Worm (Caenorhabditis elegans) whole organism, L4 larva: ENCODE measurements around the gene taf-7.2.

ENCODE experiments used
- F37D6.2 ChIP-seq: sonication (generic microtip); optimal IDR thresholded peaks from 2 replicates; lab custom pipeline; 2016; ENCODE audit warnings: mild to moderate bottlenecking, missing genetic modification characterization, missing compliant biosample characterization
- aha-1 ChIP-seq: fragments of 150-350 bp; peaks from one replicate; lab custom pipeline; 2014; ENCODE audit warnings: missing biosample characterization, missing genetic modification characterization
- ceh-82 ChIP-seq: sonication (generic microtip); optimal IDR thresholded peaks from 2 replicates; lab custom pipeline; 2017; ENCODE audit warnings: missing biosample characterization, missing genetic modification characterization
- daf-16 ChIP-seq, 3 experiments: sonication (generic microtip); optimal IDR thresholded peaks; 2 replicates each; lab custom pipeline; 2016 to 2017; ENCODE audit warnings: missing genetic modification characterization in 3 of 3, missing genetic modification reagents in 3 of 3, mild to moderate bottlenecking in 2 of 3, missing compliant biosample characterization in 2 of 3, missing biosample characterization in 1 of 3, moderate library complexity in 1 of 3
- dmd-6 ChIP-seq: fragments of 200-800 bp; sonication (Bioruptor generic); IDR thresholded peaks from 2 replicates; pipeline ENCODE4 v1.3.6; 2022; ENCODE audit warnings: missing genetic modification reagents, missing genetic modification characterization, missing compliant biosample characterization
- dmd-9 ChIP-seq: fragments of 200-800 bp; sonication (Bioruptor generic); IDR thresholded peaks from 2 replicates; pipeline ENCODE4 v1.3.6; 2022; ENCODE audit warnings: missing genetic modification reagents, missing genetic modification characterization, missing compliant biosample characterization
- dpl-1 ChIP-seq: fragments of 150-350 bp; optimal IDR thresholded peaks from 2 replicates; lab custom pipeline; 2014; ENCODE audit warnings: missing biosample characterization, missing genetic modification reagents, missing genetic modification characterization
- dve-1 ChIP-seq: sonication (generic microtip); optimal IDR thresholded peaks from 2 replicates; lab custom pipeline; 2017; ENCODE audit warnings: antibody characterized with exemption, mild to moderate bottlenecking, missing genetic modification characterization, missing compliant biosample characterization; ENCODE audit not compliant: insufficient read depth
- fos-1 ChIP-seq: fragments of 150-350 bp; optimal IDR thresholded peaks from 2 replicates; lab custom pipeline; 2014; ENCODE audit warnings: missing biosample characterization, missing genetic modification characterization
- gei-8 ChIP-seq: fragments of 200-800 bp; sonication (Bioruptor generic); optimal IDR thresholded peaks from 2 replicates; lab custom pipeline; 2018; ENCODE audit warnings: mild to moderate bottlenecking, missing genetic modification characterization, missing compliant biosample characterization
- hlh-11 ChIP-seq: fragments of 200-800 bp; sonication (Bioruptor generic); optimal IDR thresholded peaks from 2 replicates; lab custom pipeline; 2018; ENCODE audit warnings: mild to moderate bottlenecking, missing genetic modification characterization, missing compliant biosample characterization
- hlh-30 ChIP-seq: sonication (generic microtip); optimal IDR thresholded peaks from 2 replicates; lab custom pipeline; 2017; ENCODE audit warnings: antibody characterized with exemption, mild to moderate bottlenecking, missing genetic modification characterization, missing compliant biosample characterization; ENCODE audit not compliant: insufficient read depth
- hmg-1.1 ChIP-seq: fragments of 200-800 bp; sonication (Bioruptor generic); IDR thresholded peaks from 2 replicates; pipeline ENCODE4 v1.3.6; 2022; ENCODE audit warnings: missing genetic modification reagents, missing genetic modification characterization, missing compliant biosample characterization
- lin-1 ChIP-seq: fragments of 200-800 bp; sonication (Bioruptor generic); IDR thresholded peaks from 2 replicates; pipeline ENCODE4 v1.3.6; 2022; ENCODE audit warnings: missing genetic modification reagents, missing genetic modification characterization, missing compliant biosample characterization
- lin-38 ChIP-seq: fragments of 200-800 bp; sonication (Bioruptor generic); IDR thresholded peaks from 2 replicates; pipeline ENCODE4 v1.3.6; 2022; ENCODE audit warnings: missing genetic modification reagents, missing genetic modification characterization, missing compliant biosample characterization
- lir-3 ChIP-seq: sonication (generic microtip); optimal IDR thresholded peaks from 2 replicates; lab custom pipeline; 2016; ENCODE audit warnings: mild to moderate bottlenecking, missing genetic modification characterization, missing compliant biosample characterization
- madf-5 ChIP-seq, 2 experiments: fragments of 200-800 bp; sonication (Bioruptor generic); IDR thresholded peaks; 2 replicates each; pipeline ENCODE4 v1.3.6; 2022; ENCODE audit warnings: missing compliant biosample characterization in 2 of 2, missing genetic modification characterization in 2 of 2
- mdl-1 ChIP-seq, 2 experiments: fragments of 150-350 bp in 1 of 2; sonication (generic microtip) in 1 of 2; optimal IDR thresholded peaks; 2 replicates each; lab custom pipeline; 2014 to 2017; ENCODE audit warnings: missing biosample characterization in 2 of 2, missing genetic modification characterization in 2 of 2
- mes-2 ChIP-seq: sonication (generic microtip); optimal IDR thresholded peaks from 2 replicates; lab custom pipeline; 2016; ENCODE audit warnings: missing genotype, mild to moderate bottlenecking, missing genetic modification characterization, missing compliant biosample characterization; ENCODE audit not compliant: poor library complexity, severe bottlenecking
- mxl-3 ChIP-seq: fragments of 200-800 bp; sonication (Bioruptor generic); optimal IDR thresholded peaks from 2 replicates; lab custom pipeline; 2018; ENCODE audit warnings: mild to moderate bottlenecking, missing genetic modification characterization, missing compliant biosample characterization
- nhr-102 ChIP-seq: sonication (generic microtip); optimal IDR thresholded peaks from 2 replicates; lab custom pipeline; 2016; ENCODE audit warnings: mild to moderate bottlenecking, missing genetic modification characterization, moderate library complexity, missing compliant biosample characterization
- nhr-28 ChIP-seq: fragments of 150-350 bp; optimal IDR thresholded peaks from 2 replicates; lab custom pipeline; 2014; ENCODE audit warnings: missing biosample characterization, missing genetic modification characterization
- nhr-48 ChIP-seq: sonication (generic microtip); optimal IDR thresholded peaks from 2 replicates; lab custom pipeline; 2016; ENCODE audit warnings: mild to moderate bottlenecking, missing genetic modification characterization, missing compliant biosample characterization
- nhr-76 ChIP-seq: fragments of 150-350 bp; optimal IDR thresholded peaks from 2 replicates; lab custom pipeline; 2014; ENCODE audit warnings: missing biosample characterization, missing genetic modification characterization
- pha-4 ChIP-seq, 2 experiments: fragments of 150-350 bp in 1 of 2; fragments of 200-800 bp in 1 of 2; sonication (Bioruptor generic) in 1 of 2; IDR thresholded peaks in 1 of 2; optimal IDR thresholded peaks in 1 of 2; 2 replicates each; pipeline versions ENCODE4 v1.3.6 to Lab custom; 2014 to 2022; ENCODE audit warnings: missing genetic modification characterization in 2 of 2, missing genetic modification reagents in 2 of 2, missing biosample characterization in 1 of 2, missing compliant biosample characterization in 1 of 2
- php-3 ChIP-seq: fragments of 200-800 bp; sonication (Bioruptor generic); IDR thresholded peaks from 2 replicates; pipeline ENCODE4 v1.3.6; 2022; ENCODE audit warnings: missing genetic modification reagents, missing genetic modification characterization, missing compliant biosample characterization
- skn-1 ChIP-seq: fragments of 150-350 bp; optimal IDR thresholded peaks from 2 replicates; lab custom pipeline; 2014; ENCODE audit warnings: missing biosample characterization, missing genetic modification characterization
- snpc-4 ChIP-seq: fragments of 150-350 bp; optimal IDR thresholded peaks from 2 replicates; lab custom pipeline; 2014; ENCODE audit warnings: missing biosample characterization, missing genetic modification characterization
- spr-1 ChIP-seq: sonication (generic microtip); optimal IDR thresholded peaks from 2 replicates; lab custom pipeline; 2016; ENCODE audit warnings: mild to moderate bottlenecking, missing genetic modification characterization, missing compliant biosample characterization
- tra-1 ChIP-seq: fragments of 200-800 bp; sonication (Bioruptor generic); IDR thresholded peaks from 2 replicates; pipeline ENCODE4 v1.3.6; 2022; ENCODE audit warnings: missing genetic modification reagents, missing genetic modification characterization, missing compliant biosample characterization
- zfp-3 ChIP-seq: fragments of 200-800 bp; sonication (Bioruptor generic); conservative IDR thresholded peaks from 2 replicates; pipeline ENCODE4 v1.3.6; 2022; ENCODE audit warnings: missing genetic modification reagents, missing genetic modification characterization, missing compliant biosample characterization

The taf-7.2 gene

ce11 chrIII:12668821-12669220 is 4.4 kb downstream of the taf-7.2 start:
- no peak for TF ChIP-seq F37D6.2 (tag; lab: Kevin White, UChicago)
- TF ChIP-seq dpl-1 (GFP tag; lab: Kevin White, UChicago), result no peak
- peak in 1 of 2 experiments; percentile 7 for TF ChIP-seq mdl-1 (tag; optimal IDR thresholded peaks at IDR 0.05; lab: Kevin White, UChicago)
- no peak for TF ChIP-seq aha-1 (tag; lab: Kevin White, UChicago)
- TF ChIP-seq spr-1 (tag; lab: Kevin White, UChicago), result no peak
- TF ChIP-seq dmd-6, result peak; percentile 55
- no peak for TF ChIP-seq lin-1 (GFP tag; lab: Robert Waterston, UW)
- TF ChIP-seq mxl-3 (GFP tag; lab: Kevin White, UChicago), result no peak
- TF ChIP-seq daf-16 (GFP tag; optimal IDR thresholded peaks at IDR 0.05; lab: Kevin White, UChicago), result no peak
- TF ChIP-seq daf-16 (tag; optimal IDR thresholded peaks at IDR 0.05; lab: Kevin White, UChicago), result peak; percentile 56
- TF ChIP-seq, all 104 proteins: peak for 3

ce11 chrIII:12665500-12665907 is 7.7 kb downstream of the taf-7.2 start:
- TF ChIP-seq hlh-30 (peak; percentile 61), mxl-3 (GFP tag; lab: Kevin White, UChicago) (peak; percentile 89), mes-2 (peak; percentile 20), dmd-6 (peak; percentile 19; the same call in 1 of the 2 replicates), lin-38 (GFP tag; lab: Robert Waterston, UW) (peak; percentile 78), hmg-1.1 (GFP tag; lab: Robert Waterston, UW) (peak; percentile 63), hlh-11 (tag; lab: Kevin White, UChicago) (peak; percentile 44), nhr-28 (tag; lab: Kevin White, UChicago) (peak; percentile 25), aha-1 (tag; lab: Kevin White, UChicago) (peak; percentile 66)
- TF ChIP-seq, all 104 proteins: peak for 9; not testable (repeated sequence) for 95

- TF ChIP-seq ceh-82 (tag; lab: Kevin White, UChicago) (no peak), aha-1 (tag; lab: Kevin White, UChicago) (peak; percentile 38)
Observed at ce11 chrIII:12662186-12662585, 11.0 kb downstream of the taf-7.2 start, which contains the start of gene tpst-1. TSS of gene tpst-1 (minus strand) at chrIII:12662286.

- TF ChIP-seq pha-4 (GFP tag; IDR thresholded peaks at IDR 0.05; lab: Robert Waterston, UW) (peak; percentile 10; the same call in 1 of the 2 replicates), pha-4 (tag; optimal IDR thresholded peaks at IDR 0.05; lab: Kevin White, UChicago) (no peak), zfp-3 (GFP tag; lab: Robert Waterston, UW) (peak; percentile 56; the same call in 1 of the 2 replicates), tra-1 (peak; percentile 87), nhr-76 (no peak), fos-1 (tag; lab: Kevin White, UChicago) (no peak), hlh-11 (tag; lab: Kevin White, UChicago) (peak; percentile 30), nhr-48 (tag; lab: Kevin White, UChicago) (peak; percentile 21), dmd-6 (peak; percentile 93), dve-1 (tag; lab: Kevin White, UChicago) (peak; percentile 22), skn-1 (no peak), php-3 (GFP tag; lab: Robert Waterston, UW) (peak; percentile 77), daf-16 (GFP tag; optimal IDR thresholded peaks at IDR 0.05; lab: Kevin White, UChicago) (peak in 1 of 2 experiments; percentile 76), daf-16 (tag; optimal IDR thresholded peaks at IDR 0.05; lab: Kevin White, UChicago) (peak; percentile 3), nhr-102 (peak; percentile 62)
Observed at ce11 chrIII:12658649-12659048, 14.6 kb downstream of the taf-7.2 start.

DNA sequence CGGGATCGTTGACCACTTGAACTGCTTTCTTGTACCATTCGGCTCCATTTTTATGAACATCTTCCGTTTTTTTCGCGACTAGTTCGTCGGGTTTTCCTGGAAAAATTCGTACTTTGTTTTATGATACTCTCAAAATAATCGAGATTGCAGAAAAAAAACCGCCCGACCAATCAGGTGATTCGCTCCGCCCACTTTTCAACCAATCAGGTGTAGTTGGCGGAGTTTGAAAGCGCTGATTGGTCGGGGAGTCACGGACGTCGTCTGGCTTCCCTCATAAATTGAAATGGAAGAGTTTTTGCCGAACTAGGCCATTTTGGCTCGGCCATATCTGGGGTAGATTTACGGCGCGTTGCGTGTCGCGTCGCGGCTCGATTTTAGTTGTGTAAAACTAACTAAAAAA is 20.6 kb downstream of the taf-7.2 start:
- no peak for TF ChIP-seq gei-8
- TF ChIP-seq nhr-28 (tag; lab: Kevin White, UChicago), result no peak
- TF ChIP-seq lir-3 (tag; lab: Kevin White, UChicago), result no peak
- 0 out of 4 replicates have a peak, but pooled peaks of 1 of the 2 experiments have one; percentile 22 for TF ChIP-seq madf-5 (GFP tag; IDR thresholded peaks at IDR 0.05; lab: Robert Waterston, UW)
- TF ChIP-seq dmd-9 (GFP tag; lab: Robert Waterston, UW), result 0 out of 2 replicates have a peak, but pooled peaks have one; percentile 43
- peak; percentile 60 for TF ChIP-seq aha-1 (tag; lab: Kevin White, UChicago)
- no peak for TF ChIP-seq snpc-4
- TF ChIP-seq, all 104 proteins: peak for 3
